Worm (Caenorhabditis elegans) whole organism, young adult: ENCODE data around the gene gtf-2E1.

Source experiments
- B0019.2 ChIP-seq: fragments of 200-800 bp; sonication (Bioruptor generic); conservative IDR thresholded peaks from 2 replicates; pipeline ENCODE4 v1.3.6; 2022; ENCODE audit warnings: missing genetic modification reagents, missing genetic modification characterization, missing compliant biosample characterization
- C17E4.6 ChIP-seq: fragments of 200-800 bp; sonication (Bioruptor generic); IDR thresholded peaks from 2 replicates; pipeline ENCODE4 v1.3.6; 2022; ENCODE audit warnings: missing genetic modification reagents, missing genetic modification characterization, missing compliant biosample characterization
- F57A8.1 ChIP-seq: fragments of 200-800 bp; sonication (Bioruptor generic); optimal IDR thresholded peaks from 2 replicates; lab custom pipeline; 2018; ENCODE audit warnings: mild to moderate bottlenecking, missing genetic modification characterization, moderate library complexity, missing compliant biosample characterization
- K12H6.12 ChIP-seq: fragments of 200-800 bp; sonication (Bioruptor generic); optimal IDR thresholded peaks from 2 replicates; lab custom pipeline; 2018; ENCODE audit warnings: mild to moderate bottlenecking, missing genetic modification characterization, missing compliant biosample characterization
- T07F8.4 ChIP-seq: sonication (generic microtip); optimal IDR thresholded peaks from 2 replicates; lab custom pipeline; 2016; ENCODE audit warnings: mild to moderate bottlenecking, missing genetic modification characterization, moderate library complexity, missing compliant biosample characterization
- Y95B8A.8 ChIP-seq: fragments of 200-800 bp; sonication (Bioruptor generic); IDR thresholded peaks from 2 replicates; pipeline ENCODE4 v1.3.6; 2022; ENCODE audit warnings: missing genetic modification reagents, missing genetic modification characterization, missing compliant biosample characterization
- ama-1 ChIP-seq, 3 experiments: fragments of 150-350 bp in 1 of 3; sonication (generic microtip) in 2 of 3; optimal IDR thresholded peaks; 2 replicates each; lab custom pipeline; 2014 to 2018; ENCODE audit warnings: missing biosample characterization in 2 of 3, missing genetic modification characterization in 2 of 3, missing genetic modification reagents in 2 of 3
- aptf-2 ChIP-seq: fragments of 200-800 bp; sonication (Bioruptor generic); conservative IDR thresholded peaks from 2 replicates; pipeline ENCODE4 v1.3.6; 2022; ENCODE audit warnings: missing genetic modification reagents, missing genetic modification characterization, missing compliant biosample characterization
- atf-7 ChIP-seq: sonication (generic microtip); optimal IDR thresholded peaks from 2 replicates; lab custom pipeline; 2017; ENCODE audit warnings: mild to moderate bottlenecking, missing genetic modification characterization, missing compliant biosample characterization
- athp-1 ChIP-seq: sonication (generic microtip); optimal IDR thresholded peaks from 2 replicates; lab custom pipeline; 2017; ENCODE audit warnings: mild to moderate bottlenecking, missing genetic modification characterization, missing compliant biosample characterization
- bed-2 ChIP-seq: fragments of 200-800 bp; sonication (Bioruptor generic); IDR thresholded peaks from 2 replicates; pipeline ENCODE4 v1.3.6; 2022; ENCODE audit warnings: missing genetic modification reagents, missing genetic modification characterization, missing compliant biosample characterization
- cebp-1 ChIP-seq, 2 experiments: fragments of 200-800 bp in 1 of 2; sonication (Bioruptor generic) in 1 of 2; sonication (generic microtip) in 1 of 2; IDR thresholded peaks in 1 of 2; optimal IDR thresholded peaks in 1 of 2; 2 replicates each; pipeline versions ENCODE4 v1.3.6 to Lab custom; 2017 to 2022; ENCODE audit warnings: missing compliant biosample characterization in 2 of 2, missing genetic modification characterization in 2 of 2, mild to moderate bottlenecking in 1 of 2, missing genetic modification reagents in 1 of 2, moderate library complexity in 1 of 2
- ceh-27 ChIP-seq: fragments of 200-800 bp; sonication (Bioruptor generic); optimal IDR thresholded peaks from 2 replicates; lab custom pipeline; 2018; ENCODE audit warnings: mild to moderate bottlenecking, missing genetic modification characterization, moderate library complexity, missing compliant biosample characterization
- ceh-40 ChIP-seq: fragments of 200-800 bp; sonication (Bioruptor generic); IDR thresholded peaks from 2 replicates; pipeline ENCODE4 v1.3.6; 2022; ENCODE audit warnings: missing genetic modification characterization, missing compliant biosample characterization
- chd-7 ChIP-seq: sonication (generic microtip); optimal IDR thresholded peaks from 2 replicates; lab custom pipeline; 2016; ENCODE audit warnings: mild to moderate bottlenecking, missing genetic modification characterization, moderate library complexity, missing compliant biosample characterization
- die-1 ChIP-seq: sonication (generic microtip); optimal IDR thresholded peaks from 2 replicates; lab custom pipeline; 2016; ENCODE audit warnings: missing genotype, mild to moderate bottlenecking, missing genetic modification characterization, missing compliant biosample characterization
- egl-44 ChIP-seq: fragments of 200-800 bp; sonication (Bioruptor generic); IDR thresholded peaks from 2 replicates; pipeline ENCODE4 v1.3.6; 2022; ENCODE audit warnings: missing genetic modification reagents, missing genetic modification characterization, missing compliant biosample characterization
- him-1 ChIP-seq: sonication (generic microtip); optimal IDR thresholded peaks from 2 replicates; lab custom pipeline; 2016; ENCODE audit warnings: missing genotype, missing genetic modification reagents, missing genetic modification characterization, missing compliant biosample characterization
- hmg-1.2 ChIP-seq: fragments of 200-800 bp; sonication (Bioruptor generic); IDR thresholded peaks from 2 replicates; pipeline ENCODE4 v1.3.6; 2022; ENCODE audit warnings: missing genetic modification reagents, missing genetic modification characterization, missing compliant biosample characterization
- hsf-1 ChIP-seq: fragments of 200-800 bp; sonication (Bioruptor generic); IDR thresholded peaks from 2 replicates; pipeline ENCODE4 v1.3.6; 2022; ENCODE audit warnings: missing genetic modification reagents, missing genetic modification characterization, missing compliant biosample characterization
- lag-1 ChIP-seq: fragments of 200-800 bp; sonication (Bioruptor generic); IDR thresholded peaks from 2 replicates; pipeline ENCODE4 v1.3.6; 2022; ENCODE audit warnings: missing genetic modification reagents, missing genetic modification characterization, missing compliant biosample characterization
- let-526 ChIP-seq: fragments of 200-800 bp; sonication (Bioruptor generic); IDR thresholded peaks from 2 replicates; pipeline ENCODE4 v1.3.6; 2022; ENCODE audit warnings: missing genetic modification reagents, missing genetic modification characterization, missing compliant biosample characterization
- let-607 ChIP-seq, 2 experiments: fragments of 200-800 bp in 1 of 2; sonication (Bioruptor generic) in 1 of 2; sonication (generic microtip) in 1 of 2; optimal IDR thresholded peaks; 2 replicates each; lab custom pipeline; 2016 to 2018; ENCODE audit warnings: mild to moderate bottlenecking in 2 of 2, missing compliant biosample characterization in 2 of 2, missing genetic modification characterization in 2 of 2, moderate library complexity in 2 of 2, missing genotype in 1 of 2
- lin-26 ChIP-seq: fragments of 200-800 bp; sonication (Bioruptor generic); IDR thresholded peaks from 2 replicates; pipeline ENCODE4 v1.3.6; 2022; ENCODE audit warnings: missing genetic modification reagents, missing genetic modification characterization, missing compliant biosample characterization
- lin-54 ChIP-seq: fragments of 200-800 bp; sonication (Bioruptor generic); optimal IDR thresholded peaks from 2 replicates; lab custom pipeline; 2018; ENCODE audit warnings: mild to moderate bottlenecking, missing genetic modification characterization, missing compliant biosample characterization
- lsl-1 ChIP-seq: fragments of 200-800 bp; sonication (Bioruptor generic); optimal IDR thresholded peaks from 2 replicates; lab custom pipeline; 2018; ENCODE audit warnings: mild to moderate bottlenecking, missing genetic modification characterization, moderate library complexity, missing compliant biosample characterization
- madf-6 ChIP-seq: fragments of 200-800 bp; sonication (Bioruptor generic); IDR thresholded peaks from 2 replicates; pipeline ENCODE4 v1.3.6; 2022; ENCODE audit warnings: missing genetic modification reagents, missing genetic modification characterization, missing compliant biosample characterization
- mcd-1 ChIP-seq: fragments of 200-800 bp; sonication (Bioruptor generic); IDR thresholded peaks from 2 replicates; pipeline ENCODE4 v1.3.6; 2022; ENCODE audit warnings: missing genetic modification reagents, missing genetic modification characterization, missing compliant biosample characterization
- nfyb-1 ChIP-seq: fragments of 200-800 bp; sonication (Bioruptor generic); IDR thresholded peaks from 2 replicates; pipeline ENCODE4 v1.3.6; 2022; ENCODE audit warnings: missing genetic modification reagents, missing genetic modification characterization, missing compliant biosample characterization
- nhr-179 ChIP-seq: sonication (generic microtip); optimal IDR thresholded peaks from 2 replicates; lab custom pipeline; 2016; ENCODE audit warnings: mild to moderate bottlenecking, missing genetic modification characterization, missing compliant biosample characterization
- pbrm-1 ChIP-seq: fragments of 200-800 bp; sonication (Bioruptor generic); IDR thresholded peaks from 2 replicates; pipeline ENCODE4 v1.3.6; 2022; ENCODE audit warnings: missing genetic modification reagents, missing genetic modification characterization, missing compliant biosample characterization
- pha-4 ChIP-seq: fragments of 150-350 bp; sonication (generic microtip); optimal IDR thresholded peaks from 2 replicates; lab custom pipeline; 2014; ENCODE audit warnings: missing biosample characterization, missing genetic modification reagents, missing genetic modification characterization
- rcor-1 ChIP-seq: fragments of 200-800 bp; sonication (Bioruptor generic); IDR thresholded peaks from 2 replicates; pipeline ENCODE4 v1.3.6; 2022; ENCODE audit warnings: missing genetic modification reagents, missing genetic modification characterization, missing compliant biosample characterization
- rec-8 ChIP-seq, 2 experiments: sonication (generic microtip); optimal IDR thresholded peaks; 2 replicates each; lab custom pipeline; 2016; ENCODE audit warnings: mild to moderate bottlenecking in 2 of 2, missing genetic modification characterization in 2 of 2, missing genetic modification reagents in 2 of 2, missing genotype in 2 of 2, missing biosample characterization in 1 of 2, missing compliant biosample characterization in 1 of 2, moderate library complexity in 1 of 2
- repo-1 ChIP-seq: sonication (generic microtip); optimal IDR thresholded peaks from 2 replicates; lab custom pipeline; 2017; ENCODE audit warnings: mild to moderate bottlenecking, missing genetic modification characterization, missing compliant biosample characterization
- snpc-4 ChIP-seq, 5 experiments: fragments of 150-350 bp in 1 of 5; sonication (generic microtip) in 4 of 5; optimal IDR thresholded peaks; 2 replicates each; lab custom pipeline; 2014 to 2018; ENCODE audit warnings: missing genetic modification characterization in 5 of 5, missing biosample characterization in 3 of 5, antibody characterized with exemption in 2 of 5, mild to moderate bottlenecking in 2 of 5, missing compliant biosample characterization in 2 of 5, missing genotype in 2 of 5, moderate library complexity in 2 of 5, missing genetic modification reagents in 1 of 5
- tbp1 ChIP-seq: fragments of 200-800 bp; sonication (Bioruptor generic); optimal IDR thresholded peaks from 2 replicates; lab custom pipeline; 2018; ENCODE audit warnings: mild to moderate bottlenecking, missing genetic modification characterization, missing compliant biosample characterization
- tlf-1 ChIP-seq: fragments of 200-800 bp; sonication (Bioruptor generic); optimal IDR thresholded peaks from 2 replicates; lab custom pipeline; 2018; ENCODE audit warnings: mild to moderate bottlenecking, missing genetic modification characterization, missing compliant biosample characterization
- unc-62 ChIP-seq: fragments of 150-350 bp; optimal IDR thresholded peaks from 2 replicates; lab custom pipeline; 2014; ENCODE audit warnings: missing biosample characterization, missing genetic modification reagents, missing genetic modification characterization
- zfh-2 ChIP-seq: fragments of 200-800 bp; sonication (Bioruptor generic); conservative IDR thresholded peaks from 2 replicates; pipeline ENCODE4 v1.3.6; 2022; ENCODE audit warnings: missing genetic modification reagents, missing genetic modification characterization, missing compliant biosample characterization
- zim-3 ChIP-seq: sonication (generic microtip); optimal IDR thresholded peaks from 2 replicates; lab custom pipeline; 2017; ENCODE audit warnings: mild to moderate bottlenecking, missing genetic modification characterization, moderate library complexity, missing compliant biosample characterization
- ztf-18 ChIP-seq: sonication (generic microtip); optimal IDR thresholded peaks from 2 replicates; lab custom pipeline; 2016; ENCODE audit warnings: missing genotype, mild to moderate bottlenecking, missing genetic modification characterization, missing compliant biosample characterization
- ztf-25 ChIP-seq: fragments of 200-800 bp; sonication (Bioruptor generic); IDR thresholded peaks from 2 replicates; pipeline ENCODE4 v1.3.6; 2022; ENCODE audit warnings: missing genetic modification reagents, missing genetic modification characterization, missing compliant biosample characterization
- ztf-3 ChIP-seq: fragments of 200-800 bp; sonication (Bioruptor generic); optimal IDR thresholded peaks from 2 replicates; lab custom pipeline; 2018; ENCODE audit warnings: mild to moderate bottlenecking, missing genetic modification characterization, missing compliant biosample characterization

Gene gtf-2E1

DNA sequence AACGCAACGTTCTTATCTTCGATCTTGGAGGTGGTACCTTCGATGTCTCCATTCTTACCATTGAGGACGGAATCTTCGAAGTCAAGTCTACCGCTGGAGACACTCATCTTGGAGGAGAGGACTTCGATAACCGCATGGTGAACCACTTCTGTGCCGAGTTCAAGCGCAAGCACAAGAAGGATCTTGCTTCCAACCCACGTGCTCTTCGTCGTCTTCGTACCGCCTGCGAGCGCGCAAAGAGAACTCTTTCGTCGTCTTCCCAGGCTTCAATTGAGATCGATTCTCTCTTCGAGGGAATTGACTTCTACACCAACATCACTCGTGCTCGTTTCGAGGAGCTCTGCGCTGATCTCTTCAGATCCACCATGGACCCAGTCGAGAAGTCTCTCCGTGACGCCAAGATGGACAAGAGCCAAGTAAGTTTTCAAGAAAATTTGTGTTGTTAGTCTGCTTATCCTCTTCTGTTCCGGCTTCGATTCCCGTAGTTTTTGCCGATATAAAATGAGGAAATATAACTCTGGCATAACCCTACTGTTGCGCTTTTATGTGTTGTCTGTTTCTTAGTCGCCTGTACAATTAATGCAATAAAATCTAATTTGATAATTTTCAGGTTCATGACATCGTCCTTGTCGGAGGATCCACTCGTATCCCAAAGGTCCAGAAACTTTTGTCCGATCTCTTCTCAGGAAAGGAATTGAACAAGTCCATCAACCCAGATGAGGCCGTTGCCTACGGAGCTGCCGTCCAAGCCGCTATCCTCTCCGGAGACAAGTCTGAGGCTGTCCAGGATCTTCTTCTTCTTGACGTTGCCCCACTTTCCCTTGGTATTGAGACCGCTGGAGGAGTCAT is 24.7 kb downstream of the gtf-2E1 start (continued):
- TF ChIP-seq B0019.2 (0 out of 2 replicates have a peak, but pooled peaks have one; percentile 31), cebp-1 (GFP tag; IDR thresholded peaks at IDR 0.05; lab: Robert Waterston, UW) (peak; percentile 7; the same call in 1 of the 2 replicates), cebp-1 (tag; optimal IDR thresholded peaks at IDR 0.05; lab: Kevin White, UChicago) (peak; percentile 33), ceh-40 (GFP tag; lab: Robert Waterston, UW) (peak; percentile 53), zim-3 (tag; lab: Kevin White, UChicago) (no peak), hsf-1 (GFP tag; lab: Robert Waterston, UW) (peak; percentile 77), die-1 (peak; percentile 41), T07F8.4 (tag; lab: Kevin White, UChicago) (peak; percentile 22), lin-26 (peak; percentile 64), tlf-1 (GFP tag; lab: Kevin White, UChicago) (no peak), egl-44 (GFP tag; lab: Robert Waterston, UW) (peak; percentile 62; the same call in 1 of the 2 replicates), atf-7 (tag; lab: Kevin White, UChicago) (peak; percentile 30), madf-6 (GFP tag; lab: Robert Waterston, UW) (peak; percentile 67; the same call in 1 of the 2 replicates), Y95B8A.8 (GFP tag; lab: Robert Waterston, UW) (peak; percentile 65; the same call in 1 of the 2 replicates), zfh-2 (GFP tag; lab: Robert Waterston, UW) (peak; percentile 68), lsl-1 (GFP tag; lab: Kevin White, UChicago) (peak; percentile 37), hmg-1.2 (GFP tag; lab: Robert Waterston, UW) (no peak), let-526 (no peak), tbp1 (GFP tag; lab: Kevin White, UChicago) (peak; percentile 26), rec-8 (tag; optimal IDR thresholded peaks at IDR 0.05; lab: Kevin White, UChicago) (no peak), ceh-27 (GFP tag; lab: Kevin White, UChicago) (no peak), pbrm-1 (GFP tag; lab: Robert Waterston, UW) (peak; percentile 23), athp-1 (tag; lab: Kevin White, UChicago) (peak; percentile 52), mcd-1 (peak; percentile 49), lin-54 (peak; percentile 66), nhr-179 (no peak), rcor-1 (peak; percentile 7; the same call in 1 of the 2 replicates), lag-1 (GFP tag; lab: Robert Waterston, UW) (no peak), aptf-2 (no peak), ztf-18 (peak; percentile 20), snpc-4 (GFP tag; optimal IDR thresholded peaks at IDR 0.05; lab: Kevin White, UChicago) (no peak), snpc-4 (tag; optimal IDR thresholded peaks at IDR 0.05; lab: Kevin White, UChicago) (peak in 2 of 4 experiments; percentile 18 to 59), bed-2 (GFP tag; lab: Robert Waterston, UW) (0 out of 2 replicates have a peak, but pooled peaks have one; percentile 6), K12H6.12 (tag; lab: Kevin White, UChicago) (peak; percentile 0), unc-62 (GFP tag; lab: Kevin White, UChicago) (no peak), C17E4.6 (GFP tag; lab: Robert Waterston, UW) (0 out of 2 replicates have a peak, but pooled peaks have one; percentile 12), him-1 (tag; lab: Kevin White, UChicago) (no peak), ztf-25 (0 out of 2 replicates have a peak, but pooled peaks have one; percentile 7), ama-1 (optimal IDR thresholded peaks at IDR 0.05; lab: Kevin White, UChicago) (peak; percentile 22), ama-1 (GFP tag; optimal IDR thresholded peaks at IDR 0.05; lab: Kevin White, UChicago) (no peak), let-607 (tag; optimal IDR thresholded peaks at IDR 0.05; lab: Kevin White, UChicago) (no peak), ztf-3 (no peak), nfyb-1 (GFP tag; lab: Robert Waterston, UW) (0 out of 2 replicates have a peak, but pooled peaks have one; percentile 9), repo-1 (no peak), pha-4 (tag; lab: Kevin White, UChicago) (no peak), F57A8.1 (no peak), chd-7 (tag; lab: Kevin White, UChicago) (no peak)
